Fruit fly (Drosophila melanogaster): ENCODE data around the gene CG44014.

The CG44014 gene

DNA sequence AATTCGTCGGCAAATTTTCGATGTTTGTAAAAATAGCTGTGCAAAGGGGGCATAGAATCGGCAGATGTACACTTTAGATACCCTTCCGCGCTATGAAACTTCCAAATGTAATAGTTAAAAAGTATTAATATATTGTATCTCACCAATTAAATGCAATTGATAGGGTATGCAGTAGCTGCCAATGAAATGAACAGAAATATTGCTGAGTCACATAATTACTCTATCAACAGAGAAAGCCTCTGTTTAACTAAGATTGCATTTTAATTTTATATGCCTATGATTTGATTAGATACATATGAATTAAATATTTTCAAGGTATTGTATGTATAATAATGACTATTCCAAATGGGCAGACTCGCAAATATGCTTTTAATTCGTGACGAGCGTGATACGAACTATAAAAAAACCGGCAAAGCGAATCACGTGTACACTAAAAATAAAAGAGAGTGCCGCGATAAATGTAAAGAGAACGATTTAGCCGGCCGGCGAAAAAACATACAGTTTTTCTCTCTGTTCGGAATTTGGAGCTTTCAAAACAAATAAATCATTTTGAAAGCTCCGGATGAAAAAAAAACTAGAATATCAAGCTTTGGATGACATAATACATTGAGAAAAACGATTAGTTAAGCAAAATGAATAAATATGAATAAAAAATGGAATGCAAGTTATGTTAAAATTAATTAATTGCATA is 39.3 kb upstream of the CG44014 start, which contains the start of gene AOX3 (continued):
- no peak for TF ChIP-seq CG11902 (GFP tag; optimal IDR thresholded peaks at IDR 0.05)
- peak; percentile 51 for TF ChIP-seq pdm3 (GFP tag; optimal IDR thresholded peaks at IDR 0.05)
- no peak for TF ChIP-seq dsx (GFP tag; optimal IDR thresholded peaks at IDR 0.05; ENCODE audit: poor library complexity, severe bottlenecking)
- peak; percentile 37 for TF ChIP-seq CG15336 (GFP tag; IDR thresholded peaks at IDR 0.05)
- TF ChIP-seq CG3919 (GFP tag; optimal IDR thresholded peaks at IDR 0.05) = peak; percentile 14
- TF ChIP-seq CG9139 (GFP tag; optimal IDR thresholded peaks at IDR 0.05) = no peak
- TF ChIP-seq Blimp-1 (GFP tag; optimal IDR thresholded peaks at IDR 0.05) = no peak
- peak; percentile 87 for TF ChIP-seq CG32006 (GFP tag; optimal IDR thresholded peaks at IDR 0.05)
- peak; percentile 9 for TF ChIP-seq CG7368 (GFP tag; optimal IDR thresholded peaks at IDR 0.05)
- TF ChIP-seq vri (GFP tag; optimal IDR thresholded peaks at IDR 0.05) = peak; percentile 77
- TF ChIP-seq CG6808 (GFP tag; optimal IDR thresholded peaks at IDR 0.05) = no peak
- TF ChIP-seq svp (GFP tag) = peak; percentile 65
- TF ChIP-seq CG4318 (GFP tag; optimal IDR thresholded peaks at IDR 0.05) = peak; percentile 57
- peak; percentile 12 for TF ChIP-seq Met (GFP tag; optimal IDR thresholded peaks at IDR 0.05)
- no peak for TF ChIP-seq CG6854 (GFP tag; optimal IDR thresholded peaks at IDR 0.05)
- TF ChIP-seq Gug (GFP tag; IDR thresholded peaks at IDR 0.05) = peak; percentile 32; the same call in 1 of the 2 replicates
- TF ChIP-seq CG8119 (GFP tag; IDR thresholded peaks at IDR 0.05) = peak; percentile 62
- peak; percentile 62 for TF ChIP-seq CG6276 (GFP tag; optimal IDR thresholded peaks at IDR 0.05)
- TF ChIP-seq net (GFP tag; optimal IDR thresholded peaks at IDR 0.05) = peak; percentile 58
- TF ChIP-seq CG3032 (tag; optimal IDR thresholded peaks at IDR 0.05) = no peak
- no peak for TF ChIP-seq fd85E (GFP tag; optimal IDR thresholded peaks at IDR 0.05)
- peak; percentile 83 for TF ChIP-seq Hr4 (GFP tag; optimal IDR thresholded peaks at IDR 0.05)
- no peak for TF ChIP-seq Eip93F (GFP tag; optimal IDR thresholded peaks at IDR 0.05)
- TF ChIP-seq Eip75B (GFP tag; optimal IDR thresholded peaks at IDR 0.05) = no peak
- TF ChIP-seq CG31627 (GFP tag; optimal IDR thresholded peaks at IDR 0.05) = no peak
- no peak for TF ChIP-seq CG16779 (tag; optimal IDR thresholded peaks at IDR 0.05)

dm6 chr3R:15547226-15547625 is 38.5 kb upstream of the CG44014 start:
- TF ChIP-seq Eip78C (GFP tag) (no peak), CG4318 (GFP tag; optimal IDR thresholded peaks at IDR 0.05) (no peak), Sox14 (GFP tag; optimal IDR thresholded peaks at IDR 0.05) (no peak), Sox15 (GFP tag; optimal IDR thresholded peaks at IDR 0.05) (no peak), CG11902 (GFP tag; optimal IDR thresholded peaks at IDR 0.05) (no peak)

- TF ChIP-seq Eip78C (GFP tag) = peak; percentile 30
- no peak for TF ChIP-seq CG1621 (tag; optimal IDR thresholded peaks at IDR 0.05)
Measured at dm6 chr3R:15542314-15542713, 33.6 kb upstream of the CG44014 start, which contains the start of gene AOX2. AOX2 (minus strand) TSS chr3R:15542414.

DNA sequence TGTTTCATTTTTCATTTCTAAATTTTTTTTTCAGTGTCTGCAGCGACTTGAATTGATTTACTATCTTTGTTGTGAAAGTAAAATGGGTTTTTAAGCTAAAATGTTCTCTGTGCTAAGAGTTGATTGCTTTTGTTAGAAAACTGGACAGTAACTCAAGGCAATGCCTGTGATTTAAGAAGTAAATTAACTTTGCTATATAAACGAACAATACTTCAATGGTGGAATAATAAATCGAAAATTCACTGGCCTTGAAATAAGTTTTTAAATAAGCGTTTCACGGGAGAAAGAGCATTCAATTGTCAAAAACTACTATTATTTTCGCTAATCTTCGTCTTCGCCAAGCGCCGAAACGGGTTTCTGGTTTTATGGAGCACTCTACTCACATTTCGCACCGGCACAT is 32.2 kb upstream of the CG44014 start:
- TF ChIP-seq dac (GFP tag; optimal IDR thresholded peaks at IDR 0.05) (peak; percentile 6), fkh (GFP tag; optimal IDR thresholded peaks at IDR 0.05) (no peak), pdm3 (GFP tag; optimal IDR thresholded peaks at IDR 0.05) (peak; percentile 55), CG6276 (GFP tag; optimal IDR thresholded peaks at IDR 0.05) (peak; percentile 56), CG15336 (GFP tag; IDR thresholded peaks at IDR 0.05) (peak; percentile 68), Lpt (GFP tag; optimal IDR thresholded peaks at IDR 0.05) (peak; percentile 27), salr (GFP tag; optimal IDR thresholded peaks at IDR 0.05) (peak in 1 of 2 experiments; percentile 33), ss (GFP tag; optimal IDR thresholded peaks at IDR 0.05) (no peak), cyc (GFP tag; optimal IDR thresholded peaks at IDR 0.05) (peak; percentile 3), Eip75B (GFP tag; optimal IDR thresholded peaks at IDR 0.05) (peak; percentile 34), Hr4 (GFP tag; optimal IDR thresholded peaks at IDR 0.05) (peak; percentile 72), esn (GFP tag; optimal IDR thresholded peaks at IDR 0.05) (peak; percentile 32), topi (GFP tag; optimal IDR thresholded peaks at IDR 0.05) (peak; percentile 29), lz (GFP tag; optimal IDR thresholded peaks at IDR 0.05) (peak; percentile 1), CG11902 (GFP tag; optimal IDR thresholded peaks at IDR 0.05) (peak; percentile 14), Met (GFP tag; optimal IDR thresholded peaks at IDR 0.05) (peak; percentile 28), CG8119 (GFP tag; IDR thresholded peaks at IDR 0.05) (peak; percentile 76), net (GFP tag; optimal IDR thresholded peaks at IDR 0.05) (peak; percentile 47), Smox (GFP tag; optimal IDR thresholded peaks at IDR 0.05) (peak; percentile 29), eg (GFP tag; IDR thresholded peaks at IDR 0.05) (peak; percentile 68), Sox14 (GFP tag; optimal IDR thresholded peaks at IDR 0.05) (peak; percentile 38), OdsH (GFP tag; optimal IDR thresholded peaks at IDR 0.05) (peak; percentile 48), CG6792 (GFP tag; optimal IDR thresholded peaks at IDR 0.05) (peak; percentile 38), CG8632 (GFP tag; optimal IDR thresholded peaks at IDR 0.05) (peak; percentile 26), CG7368 (GFP tag; optimal IDR thresholded peaks at IDR 0.05) (no peak)

Measured in whole organism, prepupa.